Worm (Caenorhabditis elegans) whole organism, L4/young adult: ENCODE measurements around the gene scl-9.

Source experiments
- W03F9.2 ChIP-seq: fragments of 150-350 bp; optimal IDR thresholded peaks from 2 replicates; lab custom pipeline; 2014; ENCODE audit warnings: missing biosample characterization, missing genetic modification characterization
- dao-5 ChIP-seq: sonication (generic microtip); optimal IDR thresholded peaks from 2 replicates; lab custom pipeline; 2016; ENCODE audit warnings: missing genotype, missing genetic modification characterization, moderate library complexity, missing compliant biosample characterization
- him-1 ChIP-seq: sonication (generic microtip); optimal IDR thresholded peaks from 2 replicates; lab custom pipeline; 2016; ENCODE audit warnings: missing genotype, missing genetic modification reagents, missing genetic modification characterization, missing compliant biosample characterization

ce11 chrIV:13052568-13052967 is 5.6 kb downstream of the scl-9 start, which contains the start of gene F49E11.7:
- no peak for TF ChIP-seq W03F9.2 (tag; lab: Kevin White, UChicago)
- no peak for TF ChIP-seq him-1 (tag; lab: Kevin White, UChicago)
- TF ChIP-seq dao-5 (tag; lab: Kevin White, UChicago) = no peak
